Worm (Caenorhabditis elegans): ENCODE measurements around the gene F09E5.11.

ce11 chrII:5342412-5342811, 15.6 kb downstream of the F09E5.11 start:
- TF ChIP-seq klf-2 (GFP tag; conservative IDR thresholded peaks at IDR 0.05) (no peak), ztf-23 (GFP tag; IDR thresholded peaks at IDR 0.05) (no peak), flt-1 (GFP tag; IDR thresholded peaks at IDR 0.05) (no peak), ref-1 (GFP tag; conservative IDR thresholded peaks at IDR 0.05) (no peak), med-1 (GFP tag; optimal IDR thresholded peaks at IDR 0.05; ENCODE audit: insufficient read depth) (no peak)
